Worm (Caenorhabditis elegans): ENCODE results near the gene E04F6.6.

- TF ChIP-seq K12H6.12 (tag; optimal IDR thresholded peaks at IDR 0.05), result no peak
- TF ChIP-seq snpc-4 (GFP tag; optimal IDR thresholded peaks at IDR 0.05), result peak; percentile 70
- TF ChIP-seq snpc-4 (tag; optimal IDR thresholded peaks at IDR 0.05), result peak in 3 of 4 experiments; percentile 82 to 86 (median 84)
- TF ChIP-seq madf-6 (GFP tag; IDR thresholded peaks at IDR 0.05), result no peak; the same call in 1 of the 2 replicates
- TF ChIP-seq unc-62 (GFP tag; optimal IDR thresholded peaks at IDR 0.05), result no peak
- peak; percentile 86 for TF ChIP-seq snpc-1.1 (tag; optimal IDR thresholded peaks at IDR 0.05; ENCODE audit: insufficient read depth)
- TF ChIP-seq B0261.1 (tag; optimal IDR thresholded peaks at IDR 0.05), result no peak
- TF ChIP-seq dpl-1 (GFP tag; optimal IDR thresholded peaks at IDR 0.05), result no peak
- TF ChIP-seq ama-1 (optimal IDR thresholded peaks at IDR 0.05), result no peak
- TF ChIP-seq ama-1 (GFP tag; optimal IDR thresholded peaks at IDR 0.05), result no peak
- TF ChIP-seq D2030.7 (GFP tag; IDR thresholded peaks at IDR 0.05), result no peak
- 0 out of 2 replicates have a peak, but pooled peaks have one; percentile 41 for TF ChIP-seq egl-18 (GFP tag; IDR thresholded peaks at IDR 0.05)
- TF ChIP-seq sea-2 (GFP tag; IDR thresholded peaks at IDR 0.05), result no peak
- TF ChIP-seq ceh-91 (GFP tag; IDR thresholded peaks at IDR 0.05), result no peak
- no peak for TF ChIP-seq K11D2.4 (GFP tag; IDR thresholded peaks at IDR 0.05)
- no peak for TF ChIP-seq mes-4 (tag; optimal IDR thresholded peaks at IDR 0.05)
Measured at ce11 chrII:7171305-7171998, 27.9 kb downstream of the E04F6.6 start, which contains the start of gene dyf-13.
